Worm (Caenorhabditis elegans): ENCODE results near the gene aexr-1.

Gene aexr-1

ce11 chrX:6617622-6618021 lies 17.5 kb downstream of the aexr-1 start:
- TF ChIP-seq ceh-83 (GFP tag; optimal IDR thresholded peaks at IDR 0.05) = no peak
- no peak for TF ChIP-seq snpc-4 (tag; optimal IDR thresholded peaks at IDR 0.05)
- TF ChIP-seq M03D4.4 (tag; optimal IDR thresholded peaks at IDR 0.05) = no peak
- no peak for TF ChIP-seq blmp-1 (tag; optimal IDR thresholded peaks at IDR 0.05)
- peak; percentile 2 for TF ChIP-seq mls-2 (tag; optimal IDR thresholded peaks at IDR 0.05)

- TF ChIP-seq flh-1 (GFP tag; optimal IDR thresholded peaks at IDR 0.05) (no peak), M03D4.4 (tag; optimal IDR thresholded peaks at IDR 0.05) (no peak), mep-1 (tag; optimal IDR thresholded peaks at IDR 0.05) (no peak), ces-1 (GFP tag; optimal IDR thresholded peaks at IDR 0.05) (peak; percentile 84), sptf-1 (tag; optimal IDR thresholded peaks at IDR 0.05) (no peak), ceh-39 (tag; optimal IDR thresholded peaks at IDR 0.05) (no peak), unc-39 (tag; optimal IDR thresholded peaks at IDR 0.05) (no peak)
Measured at ce11 chrX:6613537-6613936, 21.5 kb downstream of the aexr-1 start.

- TF ChIP-seq mep-1 (tag; optimal IDR thresholded peaks at IDR 0.05) (no peak), unc-120 (tag; optimal IDR thresholded peaks at IDR 0.05; ENCODE audit: poor library complexity, severe bottlenecking) (no peak), cnd-1 (tag; optimal IDR thresholded peaks at IDR 0.05) (no peak), ztf-11 (tag; optimal IDR thresholded peaks at IDR 0.05) (no peak), hlh-1 (tag; optimal IDR thresholded peaks at IDR 0.05) (no peak)
Measured at ce11 chrX:6609717-6610116, 25.4 kb downstream of the aexr-1 start, which contains the start of gene C25B8.8. TSS of gene C25B8.8 (plus strand) at chrX:6610017.

- TF ChIP-seq nhr-2 (tag; optimal IDR thresholded peaks at IDR 0.05) (no peak), mls-2 (tag; optimal IDR thresholded peaks at IDR 0.05) (no peak), sptf-1 (tag; optimal IDR thresholded peaks at IDR 0.05) (no peak), ceh-83 (GFP tag; optimal IDR thresholded peaks at IDR 0.05) (no peak), ztf-11 (tag; optimal IDR thresholded peaks at IDR 0.05) (no peak), nhr-237 (tag; optimal IDR thresholded peaks at IDR 0.05) (no peak)
Measured at ce11 chrX:6609251-6609650, 25.8 kb downstream of the aexr-1 start.

ce11 chrX:6607599-6607998 lies 27.5 kb downstream of the aexr-1 start:
- TF ChIP-seq elt-1 (tag; optimal IDR thresholded peaks at IDR 0.05; ENCODE audit: borderline replicate concordance, insufficient read depth) (no peak), unc-39 (tag; optimal IDR thresholded peaks at IDR 0.05) (no peak), snpc-4 (tag; optimal IDR thresholded peaks at IDR 0.05) (no peak), ztf-11 (tag; optimal IDR thresholded peaks at IDR 0.05) (no peak), lin-32 (GFP tag; optimal IDR thresholded peaks at IDR 0.05) (no peak), mls-2 (tag; optimal IDR thresholded peaks at IDR 0.05) (no peak), nhr-2 (tag; optimal IDR thresholded peaks at IDR 0.05) (no peak), hlh-1 (tag; optimal IDR thresholded peaks at IDR 0.05) (no peak), tbx-8 (GFP tag; optimal IDR thresholded peaks at IDR 0.05) (no peak)

- TF ChIP-seq ces-1 (GFP tag; optimal IDR thresholded peaks at IDR 0.05) = no peak
- TF ChIP-seq zip-8 (tag; optimal IDR thresholded peaks at IDR 0.05) = no peak
Measured at ce11 chrX:6606991-6607390, 28.1 kb downstream of the aexr-1 start, which contains the start of gene cpr-6. TSS of gene cpr-6 (plus strand) at chrX:6607207.

ce11 chrX:6603098-6603497 lies 32.0 kb downstream of the aexr-1 start, which contains the start of gene F23G4.1:
TSS of gene F23G4.1 (minus strand) at chrX:6603198.
- TF ChIP-seq tbx-8 (GFP tag; optimal IDR thresholded peaks at IDR 0.05) (no peak), snpc-4 (tag; optimal IDR thresholded peaks at IDR 0.05) (no peak), flh-1 (GFP tag; optimal IDR thresholded peaks at IDR 0.05) (no peak)

- no peak for TF ChIP-seq elt-1 (tag; optimal IDR thresholded peaks at IDR 0.05; ENCODE audit: borderline replicate concordance, insufficient read depth)
- no peak for TF ChIP-seq mab-5 (tag; optimal IDR thresholded peaks at IDR 0.05)
- TF ChIP-seq nhr-28 (tag; optimal IDR thresholded peaks at IDR 0.05) = no peak
- TF ChIP-seq unc-62 (GFP tag; optimal IDR thresholded peaks at IDR 0.05) = no peak
- TF ChIP-seq sem-2 (GFP tag; optimal IDR thresholded peaks at IDR 0.05) = no peak
- no peak for TF ChIP-seq lin-13 (tag; optimal IDR thresholded peaks at IDR 0.05)
- TF ChIP-seq tbx-8 (GFP tag; optimal IDR thresholded peaks at IDR 0.05) = no peak
- TF ChIP-seq blmp-1 (tag; optimal IDR thresholded peaks at IDR 0.05) = no peak
- no peak for TF ChIP-seq ham-2 (GFP tag; optimal IDR thresholded peaks at IDR 0.05)
- TF ChIP-seq flh-1 (GFP tag; optimal IDR thresholded peaks at IDR 0.05) = no peak
- no peak for TF ChIP-seq lsy-2 (tag; optimal IDR thresholded peaks at IDR 0.05)
Measured at ce11 chrX:6601967-6602366, 33.1 kb downstream of the aexr-1 start.
